Fruit fly (Drosophila melanogaster) whole organism, embryonic: ENCODE data around the gene Kpc1.
A peak's percentile ranks its signal among the peaks of the same experiment; 100 is the strongest.

ENCODE experiments used
- BEAF-32 ChIP-seq: fragments of 200-800 bp; sonication (Bioruptor generic); optimal IDR thresholded peaks from 3 replicates; lab custom pipeline; 2017; ENCODE audit warnings: missing biosample characterization, missing genetic modification characterization, mild to moderate bottlenecking, moderate library complexity, missing genetic modification reagents
- Bgb ChIP-seq: fragments of 200-800 bp; sonication (Bioruptor generic); IDR thresholded peaks from 2 replicates; pipeline ENCODE4 v1.3.6; 2022; ENCODE audit warnings: missing biosample characterization, missing genetic modification characterization; ENCODE audit not compliant: partially characterized antibody
- CG1024 ChIP-seq: fragments of 200-800 bp; sonication (Bioruptor generic); IDR thresholded peaks from 2 replicates; pipeline ENCODE4 v1.3.6; 2022; ENCODE audit warnings: missing biosample characterization, missing genetic modification characterization
- CG10979 ChIP-seq: fragments of 200-800 bp; sonication (Bioruptor generic); optimal IDR thresholded peaks from 2 replicates; lab custom pipeline; 2018; ENCODE audit warnings: missing biosample characterization, mild to moderate bottlenecking, missing genetic modification characterization, moderate library complexity
- CG11504 ChIP-seq: fragments of 200-800 bp; sonication (Bioruptor generic); optimal IDR thresholded peaks from 3 replicates; lab custom pipeline; 2019; ENCODE audit warnings: missing biosample characterization, mild to moderate bottlenecking, missing genetic modification characterization, moderate library complexity
- CG13424 ChIP-seq: fragments of 200-800 bp; sonication (Bioruptor generic); optimal IDR thresholded peaks from 2 replicates; lab custom pipeline; 2019; ENCODE audit warnings: missing biosample characterization, mild to moderate bottlenecking, missing genetic modification characterization, moderate library complexity
- CG14667 ChIP-seq: fragments of 200-800 bp; sonication (Bioruptor generic); IDR thresholded peaks from 2 replicates; pipeline ENCODE4 v1.3.6; 2022; ENCODE audit warnings: missing biosample characterization, missing genetic modification characterization
- CG17612 ChIP-seq: fragments of 200-800 bp; sonication (Bioruptor generic); IDR thresholded peaks from 2 replicates; pipeline ENCODE4 v1.3.6; 2022; ENCODE audit warnings: missing biosample characterization, missing genetic modification characterization
- CG2875 ChIP-seq: fragments of 200-800 bp; sonication (Bioruptor generic); optimal IDR thresholded peaks from 2 replicates; lab custom pipeline; 2017; ENCODE audit warnings: missing biosample characterization, mild to moderate bottlenecking, missing genetic modification characterization, missing genetic modification reagents
- CG31365 ChIP-seq: fragments of 200-800 bp; sonication (Bioruptor generic); optimal IDR thresholded peaks from 2 replicates; lab custom pipeline; 2018; ENCODE audit warnings: missing biosample characterization, mild to moderate bottlenecking, missing genetic modification characterization
- CG32532 ChIP-seq: fragments of 200-800 bp; sonication (Bioruptor generic); IDR thresholded peaks from 2 replicates; pipeline ENCODE4 v1.3.6; 2022; ENCODE audit warnings: missing biosample characterization, missing genetic modification characterization
- CG33213 ChIP-seq: fragments of 200-800 bp; sonication (Bioruptor generic); optimal IDR thresholded peaks from 3 replicates; lab custom pipeline; 2016; ENCODE audit warnings: missing biosample characterization, missing genetic modification characterization
- CG34376 ChIP-seq: fragments of 200-800 bp; sonication (Bioruptor generic); optimal IDR thresholded peaks from 2 replicates; lab custom pipeline; 2018; ENCODE audit warnings: missing biosample characterization, mild to moderate bottlenecking, missing genetic modification characterization
- CG42726 ChIP-seq: fragments of 200-800 bp; sonication (Bioruptor generic); IDR thresholded peaks from 2 replicates; pipeline ENCODE4 v1.3.6; 2022; ENCODE audit warnings: missing biosample characterization, missing genetic modification characterization; ENCODE audit not compliant: partially characterized antibody
- CG4820 ChIP-seq: fragments of 200-800 bp; sonication (Bioruptor generic); optimal IDR thresholded peaks from 3 replicates; lab custom pipeline; 2016; ENCODE audit warnings: missing biosample characterization, missing genetic modification characterization
- CG6791 ChIP-seq: fragments of 200-800 bp; sonication (Bioruptor generic); IDR thresholded peaks from 3 replicates; pipeline ENCODE4 v1.3.6; 2022; ENCODE audit warnings: missing biosample characterization, missing genetic modification characterization; ENCODE audit not compliant: partially characterized antibody
- CG8765 ChIP-seq: fragments of 200-800 bp; sonication (Bioruptor generic); IDR thresholded peaks from 2 replicates; pipeline ENCODE4 v1.3.6; 2022; ENCODE audit warnings: missing biosample characterization, missing genetic modification characterization
- CG9215 ChIP-seq: fragments of 200-800 bp; sonication (Bioruptor generic); IDR thresholded peaks from 2 replicates; pipeline ENCODE4 v1.3.6; 2022; ENCODE audit warnings: missing biosample characterization, missing genetic modification characterization
- CG9437 ChIP-seq: fragments of 200-800 bp; sonication (Bioruptor generic); optimal IDR thresholded peaks from 2 replicates; lab custom pipeline; 2018; ENCODE audit warnings: missing biosample characterization, mild to moderate bottlenecking, missing genetic modification characterization
- CG9932 ChIP-seq: fragments of 200-800 bp; sonication (Bioruptor generic); IDR thresholded peaks from 2 replicates; pipeline ENCODE4 v1.3.6; 2022; ENCODE audit warnings: missing biosample characterization, missing genetic modification characterization
- CTCF ChIP-seq: fragments of 200-800 bp; sonication (Bioruptor generic); optimal IDR thresholded peaks from 2 replicates; lab custom pipeline; 2017; ENCODE audit warnings: missing biosample characterization, mild to moderate bottlenecking, missing genetic modification characterization, moderate library complexity
- CoRest ChIP-seq: fragments of 200-800 bp; sonication (Bioruptor generic); optimal IDR thresholded peaks from 3 replicates; lab custom pipeline; 2018; ENCODE audit warnings: missing biosample characterization, mild to moderate bottlenecking, missing genetic modification characterization, moderate library complexity
- CrebB ChIP-seq: fragments of 200-800 bp; sonication (Bioruptor generic); optimal IDR thresholded peaks from 3 replicates; lab custom pipeline; 2018; ENCODE audit warnings: missing biosample characterization, mild to moderate bottlenecking, missing genetic modification characterization
- Dbx ChIP-seq: fragments of 200-800 bp; sonication (Bioruptor generic); IDR thresholded peaks from 3 replicates; pipeline ENCODE4 v1.3.6; 2022; ENCODE audit warnings: missing biosample characterization, missing genetic modification characterization
- Dp ChIP-seq: fragments of 200-800 bp; sonication (Bioruptor generic); optimal IDR thresholded peaks from 2 replicates; lab custom pipeline; 2018; ENCODE audit warnings: missing biosample characterization, mild to moderate bottlenecking, missing genetic modification characterization, moderate library complexity
- E2f2 ChIP-seq: fragments of 200-800 bp; sonication (Bioruptor generic); IDR thresholded peaks from 2 replicates; pipeline ENCODE4 v1.3.6; 2022; ENCODE audit warnings: missing biosample characterization, missing genetic modification characterization
- Gsc ChIP-seq: fragments of 200-800 bp; sonication (Bioruptor generic); IDR thresholded peaks from 2 replicates; pipeline ENCODE4 v1.3.6; 2022; ENCODE audit warnings: missing biosample characterization, missing genetic modification characterization
- Hey ChIP-seq: fragments of 200-800 bp; sonication (Bioruptor generic); optimal IDR thresholded peaks from 3 replicates; lab custom pipeline; 2018; ENCODE audit warnings: missing biosample characterization, mild to moderate bottlenecking, missing genetic modification characterization
- Xbp1 ChIP-seq: fragments of 200-800 bp; sonication (Bioruptor generic); optimal IDR thresholded peaks from 3 replicates; lab custom pipeline; 2016; ENCODE audit warnings: missing biosample characterization, mild to moderate bottlenecking, missing genetic modification characterization
- ara ChIP-seq: fragments of 200-800 bp; sonication (Bioruptor generic); IDR thresholded peaks from 2 replicates; pipeline ENCODE4 v1.3.6; 2022; ENCODE audit warnings: missing biosample characterization, missing genetic modification characterization
- dm ChIP-seq: fragments of 200-800 bp; sonication (Bioruptor generic); optimal IDR thresholded peaks from 3 replicates; lab custom pipeline; 2016; ENCODE audit warnings: missing biosample characterization, missing genetic modification characterization
- fd3F ChIP-seq: fragments of 200-800 bp; sonication (Bioruptor generic); optimal IDR thresholded peaks from 2 replicates; lab custom pipeline; 2018; ENCODE audit warnings: missing biosample characterization, mild to moderate bottlenecking, missing genetic modification characterization, moderate library complexity
- gcm ChIP-seq: fragments of 200-800 bp; sonication (Bioruptor generic); optimal IDR thresholded peaks from 2 replicates; lab custom pipeline; 2019; ENCODE audit warnings: missing biosample characterization, mild to moderate bottlenecking, missing genetic modification characterization, moderate library complexity
- gt ChIP-seq: fragments of 200-800 bp; sonication (Bioruptor generic); IDR thresholded peaks from 2 replicates; pipeline ENCODE4 v1.3.6; 2022; ENCODE audit warnings: missing biosample characterization, missing genetic modification characterization
- hb ChIP-seq: fragments of 200-800 bp; sonication (Bioruptor generic); IDR thresholded peaks from 3 replicates; pipeline ENCODE4 v1.3.6; 2022; ENCODE audit warnings: missing biosample characterization, missing genetic modification characterization; ENCODE audit not compliant: partially characterized antibody
- her ChIP-seq: fragments of 200-800 bp; sonication (Bioruptor generic); optimal IDR thresholded peaks from 2 replicates; lab custom pipeline; 2016; ENCODE audit warnings: missing biosample characterization, missing genetic modification characterization
- kah ChIP-seq: fragments of 200-800 bp; sonication (Bioruptor generic); optimal IDR thresholded peaks from 2 replicates; lab custom pipeline; 2018; ENCODE audit warnings: missing biosample characterization, mild to moderate bottlenecking, missing genetic modification characterization
- lilli ChIP-seq: fragments of 200-800 bp; sonication (Bioruptor generic); optimal IDR thresholded peaks from 3 replicates; lab custom pipeline; 2016; ENCODE audit warnings: missing biosample characterization, missing genetic modification characterization
- pb ChIP-seq: fragments of 200-800 bp; sonication (Bioruptor generic); optimal IDR thresholded peaks from 3 replicates; lab custom pipeline; 2016; ENCODE audit warnings: missing biosample characterization, missing genetic modification characterization
- pita ChIP-seq: fragments of 200-800 bp; sonication (Bioruptor generic); optimal IDR thresholded peaks from 2 replicates; lab custom pipeline; 2017; ENCODE audit warnings: missing biosample characterization, mild to moderate bottlenecking, missing genetic modification characterization
- pzg ChIP-seq: fragments of 200-800 bp; sonication (Bioruptor generic); optimal IDR thresholded peaks from 3 replicates; lab custom pipeline; 2018; ENCODE audit warnings: missing biosample characterization, mild to moderate bottlenecking, missing genetic modification characterization, moderate library complexity
- salm ChIP-seq: fragments of 200-800 bp; sonication (Bioruptor generic); optimal IDR thresholded peaks from 2 replicates; lab custom pipeline; 2018; ENCODE audit warnings: missing biosample characterization, mild to moderate bottlenecking, missing genetic modification characterization
- sc ChIP-seq, 3 experiments: fragments of >200 bp in 2 of 3; fragments of 200-800 bp in 1 of 3; sonication (Bioruptor generic) in 1 of 3; optimal IDR thresholded peaks; 2 replicates in 2 of 3; 3 replicates in 1 of 3; lab custom pipeline; 2017; ENCODE audit warnings: mild to moderate bottlenecking in 1 of 3, missing biosample characterization in 1 of 3, missing genetic modification characterization in 1 of 3, missing genetic modification reagents in 1 of 3
- sens ChIP-seq: fragments of 200-800 bp; sonication (Bioruptor generic); peaks from one replicate; lab custom pipeline; 2016; ENCODE audit warnings: missing biosample characterization, missing genetic modification characterization
- stwl ChIP-seq: fragments of 200-800 bp; sonication (Bioruptor generic); optimal IDR thresholded peaks from 3 replicates; lab custom pipeline; 2018; ENCODE audit warnings: missing biosample characterization, mild to moderate bottlenecking, missing genetic modification characterization, moderate library complexity
- tgo ChIP-seq: fragments of 200-800 bp; sonication (Bioruptor generic); IDR thresholded peaks from 3 replicates; pipeline ENCODE4 v1.3.6; 2022; ENCODE audit warnings: missing biosample characterization, missing genetic modification characterization

Kpc1 gene

DNA sequence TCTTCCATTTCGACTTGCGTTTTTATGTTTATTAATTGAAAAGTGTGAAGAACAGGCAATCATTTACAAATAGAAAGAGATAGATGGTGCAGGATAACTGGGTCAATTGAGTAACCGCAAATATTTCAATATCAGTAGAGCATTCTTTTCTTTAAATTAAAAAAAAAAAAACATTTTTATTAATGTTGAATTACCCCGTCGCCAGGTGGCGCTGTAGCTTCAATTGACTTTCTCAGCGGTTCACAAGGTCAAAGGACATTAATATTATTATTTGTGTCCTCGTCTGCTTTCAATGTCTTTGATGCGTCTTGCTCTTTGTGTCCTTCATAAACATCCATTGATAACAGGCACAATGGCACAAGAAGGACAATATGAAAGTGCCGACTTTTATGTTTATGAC, 47.4 kb downstream of the Kpc1 start:
- TF ChIP-seq CTCF (GFP tag; lab: Kevin White, UChicago) (peak; percentile 72), sens (peak; percentile 57), CG11504 (no peak), CG1024 (GFP tag; lab: Robert Waterston, UW) (0 out of 2 replicates have a peak, but pooled peaks have one; percentile 5)

DNA sequence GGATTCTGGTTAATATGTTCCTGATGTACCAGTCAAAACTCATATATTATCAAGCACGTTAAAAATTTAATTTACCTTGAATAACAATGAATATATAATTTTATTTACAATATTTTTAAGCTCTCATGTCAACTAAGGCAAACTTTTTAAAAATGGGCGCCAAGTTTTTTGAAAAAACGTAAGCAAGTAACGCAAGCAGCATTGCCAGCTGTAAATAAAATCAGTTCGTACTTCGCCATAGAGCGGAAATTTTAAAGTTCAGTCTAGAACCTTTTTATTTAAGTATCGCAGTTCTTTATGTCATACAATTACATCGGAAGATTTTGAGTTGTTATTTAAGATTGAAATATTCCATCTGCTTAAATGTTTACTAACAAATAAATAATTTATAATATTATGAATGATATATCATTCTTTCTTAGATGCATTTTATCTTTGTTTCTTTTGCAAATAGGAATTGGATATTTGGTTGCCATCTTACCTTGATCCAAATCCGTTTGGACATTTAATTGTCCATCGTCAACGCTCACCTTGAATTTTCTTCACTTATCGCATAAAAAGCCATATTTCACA, 48.1 kb downstream of the Kpc1 start:
- TF ChIP-seq CG9215 = peak; percentile 95
- TF ChIP-seq CG10979 = no peak
- TF ChIP-seq gt (GFP tag; lab: Robert Waterston, UW) = no peak
- peak; percentile 98 for TF ChIP-seq E2f2 (GFP tag; lab: Robert Waterston, UW)
- peak; percentile 99 for TF ChIP-seq CG9437 (GFP tag; lab: Kevin White, UChicago)
- 0 out of 3 replicates have a peak, but pooled peaks have one; percentile 3 for TF ChIP-seq CG6791 (GFP tag; lab: Robert Waterston, UW)
- TF ChIP-seq hb (GFP tag; lab: Robert Waterston, UW) = no peak
- TF ChIP-seq stwl = peak; percentile 4
- TF ChIP-seq Dp (GFP tag; lab: Kevin White, UChicago) = peak; percentile 80

DNA sequence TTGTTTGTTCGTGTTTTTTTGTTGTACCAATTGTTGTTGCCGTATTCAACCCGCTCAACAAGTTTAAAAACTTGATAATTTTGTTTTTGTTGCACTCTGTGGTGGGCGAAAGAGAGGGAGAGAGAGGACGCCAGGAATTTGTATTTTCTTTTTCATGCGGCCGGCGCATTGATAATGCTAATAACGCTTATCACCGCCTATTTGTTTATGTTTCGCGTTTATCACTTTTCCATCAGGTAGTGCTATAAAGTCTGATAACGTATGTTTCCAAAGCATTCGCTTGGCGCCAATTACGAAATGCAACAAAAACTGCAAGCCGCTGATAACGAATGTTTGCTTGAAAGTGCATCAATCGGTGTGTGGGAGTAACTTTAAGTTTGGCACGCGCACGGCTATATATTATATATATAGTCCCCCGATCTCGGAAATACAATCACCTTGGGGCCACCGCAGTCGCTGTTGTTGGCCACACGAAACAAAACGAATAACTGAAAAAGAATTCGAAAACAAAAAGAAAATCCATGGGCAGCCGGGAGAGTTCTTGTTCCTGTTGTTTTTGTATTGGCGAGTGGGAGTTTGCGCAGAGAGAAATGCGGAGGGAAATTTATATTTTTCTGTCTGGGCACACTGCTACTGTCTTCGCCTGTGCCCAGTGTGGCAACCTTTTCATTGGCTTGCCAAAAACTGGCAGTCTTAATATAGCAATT, 48.8 kb downstream of the Kpc1 start, which contains the start of gene Glys:
TSS of gene Glys (minus strand) at position 494 of the 707 bp plus-strand sequence.
- TF ChIP-seq fd3F (no peak), pita (GFP tag; lab: Kevin White, UChicago) (no peak), Xbp1 (GFP tag; lab: Kevin White, UChicago) (peak; percentile 20), pb (GFP tag; lab: Kevin White, UChicago) (no peak), CoRest (tag; lab: Kevin White, UChicago) (peak; percentile 5), kah (GFP tag; lab: Kevin White, UChicago) (no peak), Gsc (no peak), BEAF-32 (GFP tag; lab: Kevin White, UChicago) (peak; percentile 41), pzg (GFP tag; lab: Kevin White, UChicago) (peak; percentile 86), CG33213 (GFP tag; lab: Kevin White, UChicago) (peak; percentile 52), CrebB (tag; lab: Kevin White, UChicago) (no peak), dm (no peak), CG34376 (GFP tag; lab: Kevin White, UChicago) (peak; percentile 32), Hey (tag; lab: Kevin White, UChicago) (no peak), CG42726 (no peak), CG9932 (GFP tag; lab: Robert Waterston, UW) (no peak), lilli (peak; percentile 20), her (GFP tag; lab: Kevin White, UChicago) (no peak), CG8765 (GFP tag; lab: Robert Waterston, UW) (no peak), CG4820 (no peak), tgo (GFP tag; lab: Robert Waterston, UW) (no peak), sc (optimal IDR thresholded peaks at IDR 0.05; lab: Kevin White, UChicago) (no peak), sc (GFP tag; optimal IDR thresholded peaks at IDR 0.05; lab: Kevin White, UChicago) (no peak), CG13424 (tag; lab: Kevin White, UChicago) (no peak), gcm (GFP tag; lab: Kevin White, UChicago) (no peak), CG14667 (no peak), CG2875 (GFP tag; lab: Kevin White, UChicago) (no peak), salm (tag; lab: Kevin White, UChicago) (no peak), CG1024 (GFP tag; lab: Robert Waterston, UW) (no peak), CG31365 (tag; lab: Kevin White, UChicago) (no peak), ara (GFP tag; lab: Robert Waterston, UW) (no peak), Bgb (GFP tag; lab: Robert Waterston, UW) (peak; percentile 28; the same call in 1 of the 2 replicates), Dbx (GFP tag; lab: Robert Waterston, UW) (no peak), CG17612 (GFP tag; lab: Robert Waterston, UW) (no peak), CG32532 (GFP tag; lab: Robert Waterston, UW) (peak; percentile 40; the same call in 1 of the 2 replicates)
